Fruit fly (Drosophila melanogaster): ENCODE measurements around the gene psd.

Gene psd

dm6 chr2L:5974122-5974521 is 9.4 kb upstream of the psd start (continued):
- TF ChIP-seq CG5180 (GFP tag; optimal IDR thresholded peaks at IDR 0.05) (peak; percentile 62), Fer3 (tag; optimal IDR thresholded peaks at IDR 0.05) (peak; percentile 63), CG15011 (GFP tag; optimal IDR thresholded peaks at IDR 0.05) (peak; percentile 59), MESR4 (GFP tag; optimal IDR thresholded peaks at IDR 0.05) (peak; percentile 6), CG18476 (GFP tag; optimal IDR thresholded peaks at IDR 0.05) (peak; percentile 4), caup (GFP tag; optimal IDR thresholded peaks at IDR 0.05; ENCODE audit: severe bottlenecking) (peak; percentile 84), CG13624 (GFP tag; optimal IDR thresholded peaks at IDR 0.05) (no peak), CG10654 (GFP tag; optimal IDR thresholded peaks at IDR 0.05) (peak; percentile 47), sr (GFP tag; IDR thresholded peaks at IDR 0.05) (peak; percentile 49; the same call in 2 of the 3 replicates), Rfx (GFP tag; IDR thresholded peaks at IDR 0.05) (peak; percentile 36; the same call in 1 of the 2 replicates), HHEX (GFP tag; optimal IDR thresholded peaks at IDR 0.05) (peak; percentile 71), CG15514 (GFP tag; optimal IDR thresholded peaks at IDR 0.05) (peak; percentile 66), CG6683 (GFP tag; optimal IDR thresholded peaks at IDR 0.05) (peak; percentile 39), bigmax (GFP tag; optimal IDR thresholded peaks at IDR 0.05) (peak; percentile 11), CG7839 (tag; optimal IDR thresholded peaks at IDR 0.05) (peak; percentile 38), Lhr (GFP tag; optimal IDR thresholded peaks at IDR 0.05) (peak; percentile 23), insv (GFP tag; optimal IDR thresholded peaks at IDR 0.05) (peak in 1 of 2 experiments; percentile 55), CG3281 (GFP tag; optimal IDR thresholded peaks at IDR 0.05) (peak; percentile 74), MTF-1 (GFP tag; optimal IDR thresholded peaks at IDR 0.05; ENCODE audit: borderline replicate concordance) (peak; percentile 87), ato (GFP tag; IDR thresholded peaks at IDR 0.05; ENCODE audit: partially characterized antibody) (no peak), mirr (GFP tag; optimal IDR thresholded peaks at IDR 0.05) (peak; percentile 66), CG12391 (tag; optimal IDR thresholded peaks at IDR 0.05) (peak; percentile 26), shn (GFP tag; optimal IDR thresholded peaks at IDR 0.05) (no peak), HLH3B (GFP tag; IDR thresholded peaks at IDR 0.05) (peak; percentile 64; the same call in 1 of the 2 replicates), onecut (GFP tag; IDR thresholded peaks at IDR 0.05) (peak; percentile 66), lov (optimal IDR thresholded peaks at IDR 0.05) (no peak), lov (GFP tag; IDR thresholded peaks at IDR 0.05) (peak; percentile 50; the same call in 1 of the 3 replicates), CG12071 (GFP tag; optimal IDR thresholded peaks at IDR 0.05) (peak; percentile 84), CG12219 (GFP tag; optimal IDR thresholded peaks at IDR 0.05) (peak; percentile 34), Deaf1 (tag; optimal IDR thresholded peaks at IDR 0.05) (peak; percentile 91), CG2678 (tag; optimal IDR thresholded peaks at IDR 0.05) (peak; percentile 77), ssp (GFP tag; IDR thresholded peaks at IDR 0.05) (no peak), CG8290 (GFP tag; optimal IDR thresholded peaks at IDR 0.05) (peak; percentile 15), CG8290 (tag; optimal IDR thresholded peaks at IDR 0.05) (peak in 1 of 2 experiments; percentile 87), CG31441 (GFP tag; IDR thresholded peaks at IDR 0.05) (peak; percentile 47; the same call in 1 of the 2 replicates), Jarid2 (GFP tag; optimal IDR thresholded peaks at IDR 0.05) (peak; percentile 55), Xrp1 (GFP tag; IDR thresholded peaks at IDR 0.05) (peak; percentile 64; the same call in 1 of the 2 replicates), D (optimal IDR thresholded peaks at IDR 0.05) (no peak), D (GFP tag; optimal IDR thresholded peaks at IDR 0.05) (peak; percentile 46), jing (GFP tag; optimal IDR thresholded peaks at IDR 0.05) (peak; percentile 1), Pdp1 (GFP tag; optimal IDR thresholded peaks at IDR 0.05) (peak in 1 of 2 experiments; percentile 4), CG1832 (GFP tag; optimal IDR thresholded peaks at IDR 0.05) (no peak), CG43689 (GFP tag; IDR thresholded peaks at IDR 0.05) (0 out of 2 replicates have a peak, but pooled peaks have one; percentile 15), sc (optimal IDR thresholded peaks at IDR 0.05) (no peak), sc (GFP tag; optimal IDR thresholded peaks at IDR 0.05) (peak; percentile 55), PHDP (tag; optimal IDR thresholded peaks at IDR 0.05) (peak; percentile 71), dm (GFP tag; optimal IDR thresholded peaks at IDR 0.05) (no peak), CG2712 (tag; optimal IDR thresholded peaks at IDR 0.05) (peak; percentile 6), CG7556 (GFP tag; optimal IDR thresholded peaks at IDR 0.05) (peak; percentile 58), Nf-YB (GFP tag; optimal IDR thresholded peaks at IDR 0.05) (peak; percentile 31)

Data from whole organism, embryonic.